Fruit fly (Drosophila melanogaster) whole organism: ENCODE results near the gene CG14615.

Source experiments
- CG8478 ChIP-seq: fragments of >200 bp; optimal IDR thresholded peaks from 2 replicates; lab custom pipeline; 2018; ENCODE audit warnings: inconsistent platforms
- Dll ChIP-seq: fragments of >200 bp; optimal IDR thresholded peaks from 2 replicates; lab custom pipeline; 2017
- pan ChIP-seq: fragments of >200 bp; optimal IDR thresholded peaks from 2 replicates; lab custom pipeline; 2017
- psq ChIP-seq: fragments of >200 bp; optimal IDR thresholded peaks from 2 replicates; lab custom pipeline; 2017
- usp ChIP-seq: fragments of >200 bp; optimal IDR thresholded peaks from 2 replicates; lab custom pipeline; 2017; ENCODE audit warnings: missing biosample characterization, missing genetic modification characterization, mixed read lengths

- TF ChIP-seq psq (lab: Kevin White, UChicago) (no peak), CG8478 (lab: Kevin White, UChicago) (no peak), Dll (lab: Kevin White, UChicago) (no peak), usp (GFP tag; lab: Kevin White, UChicago) (no peak), pan (lab: Kevin White, UChicago) (no peak)
These were observed 38.6 kb upstream of the CG14615 start for dm6 chrX:22487667-22488593.
